Worm (Caenorhabditis elegans) whole organism, early embryonic: ENCODE results near the gene npr-13.
"Not testable (repeated sequence)": the region's sequence is repeated elsewhere in the genome, so short reads cannot be mapped to it uniquely, and the experiment has no call there.

Experiments used
- B0310.2 ChIP-seq: sonication (generic microtip); optimal IDR thresholded peaks from 2 replicates; lab custom pipeline; 2016; ENCODE audit warnings: mild to moderate bottlenecking, missing genetic modification characterization, missing compliant biosample characterization
- F13C5.2 ChIP-seq: sonication (generic microtip); optimal IDR thresholded peaks from 2 replicates; lab custom pipeline; 2017; ENCODE audit warnings: mild to moderate bottlenecking, missing genetic modification characterization, inconsistent platforms, missing compliant biosample characterization
- aly-1 ChIP-seq: sonication (generic microtip); optimal IDR thresholded peaks from 2 replicates; lab custom pipeline; 2016; ENCODE audit warnings: missing genetic modification characterization, missing compliant biosample characterization
- ama-1 ChIP-seq: fragments of 150-350 bp; optimal IDR thresholded peaks from 2 replicates; lab custom pipeline; 2014
- ceh-13 ChIP-seq: fragments of 200-800 bp; sonication (Bioruptor generic); optimal IDR thresholded peaks from 2 replicates; lab custom pipeline; 2018; ENCODE audit warnings: mild to moderate bottlenecking, missing genetic modification characterization, missing compliant biosample characterization
- ceh-36 ChIP-seq: sonication (generic microtip); optimal IDR thresholded peaks from 2 replicates; lab custom pipeline; 2016; ENCODE audit warnings: missing genetic modification characterization, inconsistent platforms, missing compliant biosample characterization
- ets-7 ChIP-seq: sonication (generic microtip); optimal IDR thresholded peaks from 2 replicates; lab custom pipeline; 2016; ENCODE audit warnings: missing genotype, missing genetic modification characterization, missing compliant biosample characterization
- flt-1 ChIP-seq: fragments of 200-800 bp; sonication (Bioruptor generic); IDR thresholded peaks from 2 replicates; pipeline ENCODE4 v1.3.6; 2022; ENCODE audit warnings: missing genetic modification characterization, missing compliant biosample characterization
- hmbx-1 ChIP-seq: sonication (generic microtip); optimal IDR thresholded peaks from 2 replicates; lab custom pipeline; 2016; ENCODE audit warnings: mild to moderate bottlenecking, missing genetic modification characterization, missing compliant biosample characterization
- hmg-4 ChIP-seq: fragments of 200-800 bp; sonication (Bioruptor generic); optimal IDR thresholded peaks from 2 replicates; lab custom pipeline; 2018; ENCODE audit warnings: mild to moderate bottlenecking, missing genetic modification characterization, missing compliant biosample characterization
- hnd-1 ChIP-seq: sonication (generic microtip); optimal IDR thresholded peaks from 2 replicates; lab custom pipeline; 2016; ENCODE audit warnings: missing genetic modification characterization, missing compliant biosample characterization
- pes-1 ChIP-seq: fragments of 200-800 bp; sonication (Bioruptor generic); IDR thresholded peaks from 2 replicates; pipeline ENCODE4 v1.3.6; 2022; ENCODE audit warnings: missing genetic modification reagents, missing genetic modification characterization, missing compliant biosample characterization
- scrt-1 ChIP-seq: fragments of 200-800 bp; sonication (Bioruptor generic); IDR thresholded peaks from 2 replicates; pipeline ENCODE4 v1.3.6; 2022; ENCODE audit warnings: missing genetic modification characterization, missing compliant biosample characterization
- sea-1 ChIP-seq: fragments of 200-800 bp; sonication (Bioruptor generic); conservative IDR thresholded peaks from 2 replicates; pipeline ENCODE4 v1.3.6; 2022; ENCODE audit warnings: missing genetic modification characterization, missing compliant biosample characterization
- tbx-11 ChIP-seq: fragments of 200-800 bp; sonication (Bioruptor generic); IDR thresholded peaks from 2 replicates; pipeline ENCODE4 v1.3.6; 2022; ENCODE audit warnings: missing genetic modification characterization, missing compliant biosample characterization
- tbx-37 ChIP-seq: fragments of 200-800 bp; sonication (Bioruptor generic); conservative IDR thresholded peaks from 2 replicates; pipeline ENCODE4 v1.3.6; 2022; ENCODE audit warnings: missing genetic modification reagents, missing genetic modification characterization, missing compliant biosample characterization
- tra-4 ChIP-seq: sonication (generic microtip); optimal IDR thresholded peaks from 2 replicates; lab custom pipeline; 2017; ENCODE audit warnings: missing genetic modification characterization, missing compliant biosample characterization

The npr-13 gene

DNA sequence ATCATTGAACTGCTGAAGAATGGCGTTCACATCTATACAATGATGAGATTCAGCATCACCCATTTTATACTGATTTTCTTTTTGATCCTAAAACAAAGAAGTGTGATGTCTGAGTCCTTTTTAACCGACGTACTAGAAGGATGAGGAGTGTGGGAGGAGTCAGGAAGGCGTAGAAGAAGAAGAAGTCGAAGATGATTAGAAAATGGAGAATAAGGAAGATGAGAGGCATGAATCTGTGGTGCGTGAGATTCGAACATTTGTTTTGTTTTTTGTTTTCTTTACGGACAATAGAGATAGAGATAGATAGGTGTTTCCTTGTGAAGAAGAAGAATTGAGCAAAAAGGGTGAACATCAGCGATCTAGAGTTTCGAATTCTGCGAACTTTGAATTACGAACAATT lies at the start of gene npr-13:
Gene npr-13, minus strand, starts transcription at position 101 of the 400 bp plus-strand sequence.
- TF ChIP-seq hmg-4 (no peak), tra-4 (tag; lab: Kevin White, UChicago) (no peak), ceh-13 (no peak)

ce11 chrV:14907445-14907844 lies 49.0 kb upstream of the npr-13 start:
- TF ChIP-seq flt-1 (no peak), aly-1 (tag; lab: Kevin White, UChicago) (no peak), ama-1 (no peak), ceh-13 (no peak)

DNA sequence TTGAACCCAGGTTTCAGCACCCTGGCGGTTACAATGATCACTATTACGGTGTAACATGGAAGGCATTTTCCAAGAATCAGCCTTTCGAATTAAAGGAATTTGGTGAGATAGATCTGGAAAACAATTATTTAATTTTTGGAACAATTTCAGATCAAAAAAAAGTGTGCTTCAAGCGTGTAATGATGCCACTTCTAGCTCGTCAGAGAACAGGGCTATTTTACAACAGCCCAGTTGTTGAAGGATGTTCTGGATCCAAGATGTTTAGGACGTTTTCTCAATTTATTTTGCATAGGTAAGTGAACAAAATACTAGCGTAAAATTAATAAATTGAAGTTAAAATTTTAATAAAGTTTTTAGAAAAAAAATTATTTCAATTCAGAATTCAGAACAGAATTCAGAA lies 42.5 kb upstream of the npr-13 start:
- TF ChIP-seq hnd-1 (no peak), hmbx-1 (no peak), ceh-13 (no peak), aly-1 (tag; lab: Kevin White, UChicago) (no peak), ets-7 (tag; lab: Kevin White, UChicago) (no peak), ama-1 (no peak), tbx-11 (GFP tag; lab: Robert Waterston, UW) (no peak), F13C5.2 (tag; lab: Kevin White, UChicago) (no peak), tbx-37 (GFP tag; lab: Robert Waterston, UW) (no peak), sea-1 (GFP tag; lab: Robert Waterston, UW) (no peak), ceh-36 (tag; lab: Kevin White, UChicago) (no peak), tra-4 (tag; lab: Kevin White, UChicago) (no peak), scrt-1 (GFP tag; lab: Robert Waterston, UW) (no peak)

DNA sequence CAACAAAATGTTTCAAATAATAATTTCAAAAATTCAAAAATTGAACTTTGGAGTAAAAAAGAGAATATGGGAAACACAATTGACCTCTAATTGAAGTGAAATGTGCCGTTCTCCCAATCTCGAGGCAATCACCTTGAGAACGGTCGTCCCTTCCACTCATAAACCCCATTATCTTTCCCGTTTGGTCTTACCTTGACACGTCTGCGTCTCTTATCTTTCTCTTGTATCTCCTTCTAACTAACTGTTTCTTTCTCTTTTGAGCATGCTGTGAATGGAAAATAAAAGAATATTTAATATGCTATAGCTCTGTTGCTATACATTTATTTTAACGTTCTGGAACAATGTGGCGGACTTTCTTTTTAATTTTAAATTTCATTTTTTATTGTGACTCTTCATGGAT lies 41.1 kb upstream of the npr-13 start, which contains the start of gene H12D21.10:
Gene H12D21.10, plus strand, starts transcription at position 260 of the 400 bp plus-strand sequence.
- no peak for TF ChIP-seq aly-1 (tag; lab: Kevin White, UChicago)
- TF ChIP-seq hmbx-1: no peak
- no peak for TF ChIP-seq tbx-37 (GFP tag; lab: Robert Waterston, UW)
- TF ChIP-seq tra-4 (tag; lab: Kevin White, UChicago): no peak

- no peak for TF ChIP-seq ama-1
- TF ChIP-seq B0310.2 (tag; lab: Kevin White, UChicago): no peak
- no peak for TF ChIP-seq F13C5.2 (tag; lab: Kevin White, UChicago)
- TF ChIP-seq hnd-1: no peak
- no peak for TF ChIP-seq ceh-36 (tag; lab: Kevin White, UChicago)
- TF ChIP-seq tra-4 (tag; lab: Kevin White, UChicago): no peak
- no peak for TF ChIP-seq aly-1 (tag; lab: Kevin White, UChicago)
- TF ChIP-seq sea-1 (GFP tag; lab: Robert Waterston, UW): no peak
- TF ChIP-seq tbx-37 (GFP tag; lab: Robert Waterston, UW): no peak
- no peak for TF ChIP-seq hmg-4
- no peak for TF ChIP-seq pes-1
- TF ChIP-seq tbx-11 (GFP tag; lab: Robert Waterston, UW): no peak
- no peak for TF ChIP-seq ets-7 (tag; lab: Kevin White, UChicago)
- TF ChIP-seq scrt-1 (GFP tag; lab: Robert Waterston, UW): no peak
- TF ChIP-seq ceh-13: no peak
- TF ChIP-seq flt-1: no peak
- no peak for TF ChIP-seq hmbx-1
Observed at ce11 chrV:14897731-14898130, 39.3 kb upstream of the npr-13 start, which contains the start of gene H12D21.6. Gene H12D21.6 (minus strand): TSS chrV:14897831.

ce11 chrV:14895557-14895956 lies 37.2 kb upstream of the npr-13 start, which contains the start of gene mpst-3:
Gene mpst-3 (plus strand): TSS chrV:14895647.
- TF ChIP-seq sea-1 (GFP tag; lab: Robert Waterston, UW): no peak
- no peak for TF ChIP-seq tbx-11 (GFP tag; lab: Robert Waterston, UW)
- TF ChIP-seq ets-7 (tag; lab: Kevin White, UChicago): no peak
- no peak for TF ChIP-seq flt-1
- no peak for TF ChIP-seq tra-4 (tag; lab: Kevin White, UChicago)
- no peak for TF ChIP-seq ceh-13
- TF ChIP-seq tbx-37 (GFP tag; lab: Robert Waterston, UW): no peak
- TF ChIP-seq scrt-1 (GFP tag; lab: Robert Waterston, UW): no peak
- TF ChIP-seq hmbx-1: no peak
- TF ChIP-seq hmg-4: no peak

DNA sequence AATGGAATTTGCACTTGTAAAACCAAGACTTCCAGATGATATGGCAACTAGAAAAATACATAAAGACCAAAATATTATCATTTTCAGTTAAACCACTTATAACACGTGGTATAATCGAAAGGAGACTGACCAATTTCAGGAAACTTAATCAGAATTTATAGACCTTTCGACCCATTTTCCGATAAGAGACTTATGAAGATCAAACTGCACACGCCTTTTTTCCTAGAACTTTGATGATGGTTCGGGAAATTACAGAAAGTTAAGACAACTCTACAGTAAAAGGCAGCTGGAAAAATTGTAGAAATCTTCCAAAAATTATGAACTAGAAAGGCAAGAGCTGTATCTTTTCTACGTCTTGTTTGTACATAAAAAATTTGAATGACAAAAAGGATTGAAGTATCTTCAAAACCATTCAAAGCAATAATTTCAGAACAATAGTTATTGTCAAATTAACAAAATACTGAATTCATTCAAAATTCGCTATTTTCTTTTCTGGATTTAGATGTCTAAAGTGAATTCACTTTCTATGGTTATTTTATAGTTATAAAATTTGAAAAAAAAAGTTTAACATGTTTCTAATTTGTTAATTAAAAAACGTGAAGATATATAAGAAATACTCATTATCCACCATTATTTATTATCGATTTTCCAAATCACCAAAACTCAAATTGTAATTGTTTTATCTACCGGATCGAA lies 35.1 kb upstream of the npr-13 start, which contains the start of the genes mpst-2 and H12D21.5:
Gene mpst-2, minus strand, starts transcription at position 101 of the 696 bp plus-strand sequence.
Gene H12D21.5, plus strand, starts transcription at position 646 of the 696 bp plus-strand sequence.
- TF ChIP-seq sea-1 (GFP tag; lab: Robert Waterston, UW) (no peak), aly-1 (tag; lab: Kevin White, UChicago) (no peak), hnd-1 (no peak), tra-4 (tag; lab: Kevin White, UChicago) (no peak)

- TF ChIP-seq sea-1 (GFP tag; lab: Robert Waterston, UW); F13C5.2 (tag; lab: Kevin White, UChicago); hmbx-1: not testable (repeated sequence)
Observed at ce11 chrV:14890782-14891181, 32.4 kb upstream of the npr-13 start, which contains the start of gene nspa-2. Gene nspa-2 (plus strand): TSS chrV:14891082.
